Worm (Caenorhabditis elegans) whole organism, L1 larva: Measurements from ENCODE around the gene F32D8.11.

Source experiments
- C16A3.4 ChIP-seq: fragments of 150-350 bp; optimal IDR thresholded peaks from 2 replicates; lab custom pipeline; 2014; ENCODE audit warnings: missing biosample characterization, missing genetic modification characterization
- dsc-1 ChIP-seq: sonication (generic microtip); optimal IDR thresholded peaks from 2 replicates; lab custom pipeline; 2016; ENCODE audit warnings: mild to moderate bottlenecking, missing genetic modification characterization, missing compliant biosample characterization
- elt-2 ChIP-seq: sonication (generic microtip); optimal IDR thresholded peaks from 2 replicates; lab custom pipeline; 2016; ENCODE audit warnings: missing genetic modification characterization, mild to moderate bottlenecking, inconsistent platforms, missing compliant biosample characterization, missing genetic modification reagents
- fos-1 ChIP-seq: fragments of 150-350 bp; optimal IDR thresholded peaks from 2 replicates; lab custom pipeline; 2014; ENCODE audit warnings: missing biosample characterization, missing genetic modification characterization
- hlh-17 ChIP-seq: fragments of 200-800 bp; sonication (Bioruptor generic); optimal IDR thresholded peaks from 2 replicates; lab custom pipeline; 2018; ENCODE audit warnings: missing genetic modification characterization, mild to moderate bottlenecking, missing compliant biosample characterization, moderate library complexity, borderline replicate concordance
- lin-14 ChIP-seq: fragments of 200-800 bp; sonication (Bioruptor generic); optimal IDR thresholded peaks from 2 replicates; lab custom pipeline; 2018; ENCODE audit warnings: mild to moderate bottlenecking, missing genetic modification characterization, moderate library complexity, missing compliant biosample characterization
- lsy-2 ChIP-seq, 2 experiments: fragments of 150-350 bp; optimal IDR thresholded peaks; 2 replicates each; lab custom pipeline; 2014; ENCODE audit warnings: missing biosample characterization in 2 of 2, missing genetic modification characterization in 2 of 2
- nhr-11 ChIP-seq: fragments of 150-350 bp; optimal IDR thresholded peaks from 2 replicates; lab custom pipeline; 2014; ENCODE audit warnings: missing biosample characterization, missing genetic modification characterization
- nhr-77 ChIP-seq: fragments of 150-350 bp; optimal IDR thresholded peaks from 2 replicates; lab custom pipeline; 2014; ENCODE audit warnings: missing biosample characterization, missing genetic modification characterization
- nhr-90 ChIP-seq: sonication (generic microtip); optimal IDR thresholded peaks from 2 replicates; lab custom pipeline; 2016; ENCODE audit warnings: mild to moderate bottlenecking, missing genetic modification characterization, missing compliant biosample characterization; ENCODE audit not compliant: poor library complexity
- sox-4 ChIP-seq: sonication (generic microtip); optimal IDR thresholded peaks from 2 replicates; lab custom pipeline; 2016; ENCODE audit warnings: missing genetic modification characterization, missing compliant biosample characterization
- tbx-2 ChIP-seq: sonication (generic microtip); optimal IDR thresholded peaks from 2 replicates; lab custom pipeline; 2016; ENCODE audit warnings: missing genetic modification characterization, missing compliant biosample characterization
- unc-98 ChIP-seq: fragments of 200-800 bp; sonication (Bioruptor generic); IDR thresholded peaks from 2 replicates; pipeline ENCODE4 v1.3.6; 2022; ENCODE audit warnings: missing genetic modification characterization, missing compliant biosample characterization
- ztf-11 ChIP-seq, 2 experiments: sonication (generic microtip); optimal IDR thresholded peaks; 2 replicates each; lab custom pipeline; 2016 to 2017; ENCODE audit warnings: missing genetic modification characterization in 2 of 2, missing biosample characterization in 1 of 2, missing compliant biosample characterization in 1 of 2

DNA sequence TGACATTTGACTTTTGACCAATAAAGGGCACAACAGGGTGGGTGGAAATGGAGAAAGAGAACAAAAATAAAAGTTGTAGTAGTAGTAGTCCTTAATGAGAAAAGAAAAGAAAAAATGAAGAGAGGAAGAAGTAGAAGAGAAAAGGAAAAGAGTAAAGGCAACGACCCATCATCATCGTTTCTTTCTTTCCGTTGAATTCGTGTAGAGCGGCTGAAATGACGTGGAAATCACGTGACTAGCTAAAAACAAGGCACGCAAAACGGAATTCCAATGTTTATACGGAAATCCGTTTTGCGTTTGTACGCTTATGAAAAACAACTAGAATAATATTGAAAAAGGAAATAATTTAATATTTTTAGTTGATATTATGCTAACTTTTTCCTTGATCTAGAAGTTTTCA lies 21.4 kb downstream of the F32D8.11 start:
- TF ChIP-seq sox-4 (peak; percentile 27), lsy-2 (tag; optimal IDR thresholded peaks at IDR 0.05; lab: Kevin White, UChicago) (peak; percentile 41 to 42), nhr-77 (tag; lab: Kevin White, UChicago) (no peak), ztf-11 (tag; optimal IDR thresholded peaks at IDR 0.05; lab: Kevin White, UChicago) (no peak), tbx-2 (tag; lab: Kevin White, UChicago) (peak; percentile 64), unc-98 (GFP tag; lab: Robert Waterston, UW) (no peak), nhr-90 (tag; lab: Kevin White, UChicago) (peak; percentile 56), C16A3.4 (tag; lab: Kevin White, UChicago) (no peak), nhr-11 (no peak), fos-1 (tag; lab: Kevin White, UChicago) (no peak), elt-2 (tag; lab: Kevin White, UChicago) (no peak), hlh-17 (GFP tag; lab: Kevin White, UChicago) (no peak), lin-14 (GFP tag; lab: Kevin White, UChicago) (peak; percentile 91), dsc-1 (no peak)
